Worm (Caenorhabditis elegans) whole organism, mixed stage, embryonic: Measurements from ENCODE around the gene C14C6.13.

ENCODE experiments used
- M03D4.4 ChIP-seq: sonication (generic microtip); optimal IDR thresholded peaks from 2 replicates; lab custom pipeline; 2017; ENCODE audit warnings: mild to moderate bottlenecking, missing genetic modification characterization, missing compliant biosample characterization
- bed-3 ChIP-seq: fragments of 200-800 bp; sonication (Bioruptor generic); optimal IDR thresholded peaks from 3 replicates; lab custom pipeline; 2018; ENCODE audit warnings: mild to moderate bottlenecking, missing genetic modification characterization, moderate library complexity, missing compliant biosample characterization
- blmp-1 ChIP-seq: fragments of 150-350 bp; optimal IDR thresholded peaks from 2 replicates; lab custom pipeline; 2014; ENCODE audit warnings: missing biosample characterization, missing genetic modification characterization
- ceh-39 ChIP-seq: fragments of 150-350 bp; optimal IDR thresholded peaks from 2 replicates; lab custom pipeline; 2014; ENCODE audit warnings: missing biosample characterization, missing genetic modification characterization
- ces-1 ChIP-seq: fragments of 150-350 bp; optimal IDR thresholded peaks from 2 replicates; lab custom pipeline; 2014; ENCODE audit warnings: missing biosample characterization, missing genetic modification reagents, missing genetic modification characterization
- cnd-1 ChIP-seq: fragments of 200-800 bp; sonication (Bioruptor generic); optimal IDR thresholded peaks from 2 replicates; lab custom pipeline; 2018; ENCODE audit warnings: mild to moderate bottlenecking, missing genetic modification characterization, missing compliant biosample characterization
- drap-1 ChIP-seq: fragments of 200-800 bp; sonication (Bioruptor generic); optimal IDR thresholded peaks from 3 replicates; lab custom pipeline; 2018; ENCODE audit warnings: mild to moderate bottlenecking, missing genetic modification characterization, missing compliant biosample characterization
- elt-1 ChIP-seq: sonication (generic microtip); optimal IDR thresholded peaks from 2 replicates; lab custom pipeline; 2017; ENCODE audit warnings: missing genetic modification characterization, mild to moderate bottlenecking, missing compliant biosample characterization, antibody characterized with exemption, moderate library complexity, borderline replicate concordance; ENCODE audit not compliant: insufficient read depth
- elt-3 ChIP-seq: fragments of 150-350 bp; optimal IDR thresholded peaks from 2 replicates; lab custom pipeline; 2014; ENCODE audit warnings: missing biosample characterization, missing genetic modification characterization
- flh-1 ChIP-seq: fragments of 200-800 bp; sonication (Bioruptor generic); optimal IDR thresholded peaks from 2 replicates; lab custom pipeline; 2018; ENCODE audit warnings: mild to moderate bottlenecking, missing genetic modification characterization, moderate library complexity, missing compliant biosample characterization
- ham-2 ChIP-seq: fragments of 200-800 bp; sonication (Bioruptor generic); optimal IDR thresholded peaks from 2 replicates; lab custom pipeline; 2018; ENCODE audit warnings: mild to moderate bottlenecking, missing genetic modification characterization, missing compliant biosample characterization
- hlh-1 ChIP-seq: fragments of 150-350 bp; optimal IDR thresholded peaks from 2 replicates; lab custom pipeline; 2014; ENCODE audit warnings: missing biosample characterization, missing genetic modification reagents, missing genetic modification characterization
- lin-13 ChIP-seq: fragments of 150-350 bp; optimal IDR thresholded peaks from 2 replicates; lab custom pipeline; 2014; ENCODE audit warnings: missing biosample characterization, missing genetic modification characterization
- lin-32 ChIP-seq: fragments of 200-800 bp; sonication (Bioruptor generic); optimal IDR thresholded peaks from 2 replicates; lab custom pipeline; 2018; ENCODE audit warnings: mild to moderate bottlenecking, missing genetic modification characterization, missing compliant biosample characterization
- lsy-2 ChIP-seq: fragments of 150-350 bp; optimal IDR thresholded peaks from 2 replicates; lab custom pipeline; 2014; ENCODE audit warnings: missing biosample characterization, missing genetic modification characterization
- mab-5 ChIP-seq: fragments of 150-350 bp; optimal IDR thresholded peaks from 2 replicates; lab custom pipeline; 2014; ENCODE audit warnings: missing biosample characterization, missing genetic modification characterization
- mep-1 ChIP-seq: fragments of 150-350 bp; optimal IDR thresholded peaks from 2 replicates; lab custom pipeline; 2017; ENCODE audit warnings: missing biosample characterization, missing genetic modification reagents, missing genetic modification characterization, inconsistent platforms
- nhr-12 ChIP-seq: fragments of 150-350 bp; optimal IDR thresholded peaks from 2 replicates; lab custom pipeline; 2014; ENCODE audit warnings: missing biosample characterization, missing genetic modification characterization
- nhr-2 ChIP-seq: fragments of 150-350 bp; optimal IDR thresholded peaks from 2 replicates; lab custom pipeline; 2014; ENCODE audit warnings: missing biosample characterization, missing genetic modification characterization
- nhr-28 ChIP-seq: fragments of 150-350 bp; optimal IDR thresholded peaks from 2 replicates; lab custom pipeline; 2014; ENCODE audit warnings: missing biosample characterization, missing genetic modification characterization
- nhr-76 ChIP-seq: sonication (generic microtip); optimal IDR thresholded peaks from 2 replicates; lab custom pipeline; 2017; ENCODE audit warnings: missing biosample characterization, missing genetic modification characterization
- pha-4 ChIP-seq: fragments of 150-350 bp; optimal IDR thresholded peaks from 2 replicates; lab custom pipeline; 2018; ENCODE audit warnings: missing biosample characterization, missing genetic modification reagents, missing genetic modification characterization
- sem-2 ChIP-seq: fragments of 200-800 bp; sonication (Bioruptor generic); optimal IDR thresholded peaks from 2 replicates; lab custom pipeline; 2018; ENCODE audit warnings: mild to moderate bottlenecking, missing genetic modification characterization, missing compliant biosample characterization
- tbx-8 ChIP-seq: fragments of 200-800 bp; sonication (Bioruptor generic); optimal IDR thresholded peaks from 2 replicates; lab custom pipeline; 2018; ENCODE audit warnings: mild to moderate bottlenecking, missing genetic modification characterization, moderate library complexity, missing compliant biosample characterization
- unc-120 ChIP-seq: sonication (generic microtip); optimal IDR thresholded peaks from 2 replicates; lab custom pipeline; 2017; ENCODE audit warnings: missing genetic modification characterization, missing compliant biosample characterization; ENCODE audit not compliant: poor library complexity, severe bottlenecking
- unc-39 ChIP-seq: fragments of 150-350 bp; optimal IDR thresholded peaks from 2 replicates; lab custom pipeline; 2014; ENCODE audit warnings: missing biosample characterization, missing genetic modification characterization
- unc-62 ChIP-seq: fragments of 150-350 bp; optimal IDR thresholded peaks from 2 replicates; lab custom pipeline; 2014; ENCODE audit warnings: missing biosample characterization, missing genetic modification reagents, missing genetic modification characterization
- zip-8 ChIP-seq: fragments of 150-350 bp; optimal IDR thresholded peaks from 2 replicates; lab custom pipeline; 2014; ENCODE audit warnings: missing biosample characterization, missing genetic modification characterization
- ztf-11 ChIP-seq: fragments of 150-350 bp; optimal IDR thresholded peaks from 2 replicates; lab custom pipeline; 2014; ENCODE audit warnings: missing biosample characterization, missing genetic modification characterization

Gene C14C6.13

ce11 chrV:552406-552805 is 22.1 kb downstream of the C14C6.13 start:
- TF ChIP-seq lsy-2 (tag; lab: Kevin White, UChicago) (no peak), elt-3 (tag; lab: Kevin White, UChicago) (no peak)

- TF ChIP-seq blmp-1 (no peak), ceh-39 (tag; lab: Kevin White, UChicago) (no peak), sem-2 (no peak), ztf-11 (tag; lab: Kevin White, UChicago) (no peak), unc-120 (no peak), lin-32 (GFP tag; lab: Kevin White, UChicago) (no peak), mep-1 (tag; lab: Kevin White, UChicago) (no peak), flh-1 (GFP tag; lab: Kevin White, UChicago) (no peak), ham-2 (GFP tag; lab: Kevin White, UChicago) (no peak), zip-8 (no peak), nhr-2 (no peak)
Observed at ce11 chrV:547980-548379, 26.6 kb downstream of the C14C6.13 start, which contains the start of gene C14C6.6. C14C6.6 (minus strand) TSS chrV:548080.

ce11 chrV:543169-543568 is 31.4 kb downstream of the C14C6.13 start, which contains the start of gene C14C6.3:
C14C6.3 (plus strand) TSS chrV:543469.
- TF ChIP-seq flh-1 (GFP tag; lab: Kevin White, UChicago) (no peak), drap-1 (GFP tag; lab: Kevin White, UChicago) (no peak), unc-62 (GFP tag; lab: Kevin White, UChicago) (no peak), sem-2 (no peak), ztf-11 (tag; lab: Kevin White, UChicago) (no peak), mep-1 (tag; lab: Kevin White, UChicago) (no peak), nhr-28 (tag; lab: Kevin White, UChicago) (no peak), nhr-76 (tag; lab: Kevin White, UChicago) (no peak), bed-3 (GFP tag; lab: Kevin White, UChicago) (no peak)

ce11 chrV:541470-541869 is 33.1 kb downstream of the C14C6.13 start:
- TF ChIP-seq lin-32 (GFP tag; lab: Kevin White, UChicago) (no peak), drap-1 (GFP tag; lab: Kevin White, UChicago) (no peak), ham-2 (GFP tag; lab: Kevin White, UChicago) (no peak), blmp-1 (no peak)
- TF ChIP-seq, all 35 proteins: peak for 0

- TF ChIP-seq ham-2 (GFP tag; lab: Kevin White, UChicago) = no peak
- peak; percentile 77 for TF ChIP-seq elt-1 (tag; lab: Kevin White, UChicago)
Observed at ce11 chrV:539040-539510, 35.5 kb downstream of the C14C6.13 start, which contains the start of gene nhr-155. nhr-155 (plus strand) TSS chrV:539460.

- TF ChIP-seq mab-5 (no peak), lin-13 (tag; lab: Kevin White, UChicago) (no peak), flh-1 (GFP tag; lab: Kevin White, UChicago) (no peak), bed-3 (GFP tag; lab: Kevin White, UChicago) (no peak), elt-3 (tag; lab: Kevin White, UChicago) (no peak), ztf-11 (tag; lab: Kevin White, UChicago) (no peak), tbx-8 (GFP tag; lab: Kevin White, UChicago) (no peak), blmp-1 (no peak), nhr-12 (tag; lab: Kevin White, UChicago) (no peak), unc-39 (tag; lab: Kevin White, UChicago) (no peak), sem-2 (no peak), M03D4.4 (no peak), cnd-1 (no peak), ces-1 (GFP tag; lab: Kevin White, UChicago) (no peak), pha-4 (tag; lab: Kevin White, UChicago) (no peak), hlh-1 (no peak), nhr-76 (tag; lab: Kevin White, UChicago) (no peak)
Observed at ce11 chrV:536571-536970, 38.0 kb downstream of the C14C6.13 start, which contains the start of gene C14C6.5. C14C6.5 (plus strand) TSS chrV:536628.
